Worm (Caenorhabditis elegans): Measurements from ENCODE around the gene srw-54.
A peak's percentile ranks its signal among the peaks of the same experiment; 100 is the strongest.

- TF ChIP-seq set-16 (GFP tag; IDR thresholded peaks at IDR 0.05), result no peak
- TF ChIP-seq Y5F2A.4 (GFP tag; optimal IDR thresholded peaks at IDR 0.05), result no peak
- no peak for TF ChIP-seq unc-39 (tag; optimal IDR thresholded peaks at IDR 0.05)
- TF ChIP-seq nhr-42 (GFP tag; IDR thresholded peaks at IDR 0.05), result no peak
- TF ChIP-seq ceh-20 (GFP tag; IDR thresholded peaks at IDR 0.05), result no peak
- TF ChIP-seq spr-3 (GFP tag; optimal IDR thresholded peaks at IDR 0.05), result no peak
- TF ChIP-seq mxl-3 (GFP tag; optimal IDR thresholded peaks at IDR 0.05), result no peak
- TF ChIP-seq daf-12 (tag; optimal IDR thresholded peaks at IDR 0.05), result no peak
- no peak for TF ChIP-seq lin-13 (GFP tag; optimal IDR thresholded peaks at IDR 0.05)
- TF ChIP-seq lin-39 (tag; optimal IDR thresholded peaks at IDR 0.05), result no peak
- TF ChIP-seq dmd-6 (GFP tag; IDR thresholded peaks at IDR 0.05), result peak; percentile 41; the same call in 1 of the 2 replicates
- no peak for TF ChIP-seq egl-27 (tag; optimal IDR thresholded peaks at IDR 0.05)
- TF ChIP-seq nhr-76 (tag; optimal IDR thresholded peaks at IDR 0.05), result no peak
Observed at ce11 chrV:16594514-16594913, 16.6 kb upstream of the srw-54 start.

Measured in whole organism, L4 larva.